Worm (Caenorhabditis elegans): Measurements from ENCODE around the gene odr-2.

The odr-2 gene

DNA sequence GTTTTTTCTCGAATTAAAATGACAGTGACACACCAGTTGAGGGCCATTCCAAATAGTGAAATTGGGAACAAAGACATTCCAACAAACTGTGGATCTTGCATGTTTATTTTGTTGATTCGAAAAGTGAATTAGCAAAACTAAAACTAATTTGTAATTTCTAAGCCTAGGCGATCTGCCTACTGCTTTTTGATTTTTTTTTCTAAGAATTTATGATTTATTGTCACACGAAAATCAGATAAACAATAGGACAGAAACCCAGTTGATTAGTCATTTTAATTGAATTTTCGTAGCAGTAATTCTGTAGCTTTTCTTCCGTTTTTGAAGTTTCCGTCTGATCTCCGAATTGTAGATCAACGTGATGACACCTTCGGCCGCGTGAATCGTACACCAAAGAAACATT is 15.4 kb downstream of the odr-2 start, which contains the start of gene srx-33:
TSS of gene srx-33 (minus strand) at position 101 of the 400 bp plus-strand sequence.
- no peak for TF ChIP-seq lin-26 (GFP tag; IDR thresholded peaks at IDR 0.05)
- no peak for TF ChIP-seq pbrm-1 (GFP tag; IDR thresholded peaks at IDR 0.05)
- TF ChIP-seq F55B11.4 (tag; optimal IDR thresholded peaks at IDR 0.05; ENCODE audit: borderline replicate concordance, insufficient read depth), result no peak
- no peak for TF ChIP-seq B0336.3 (GFP tag; IDR thresholded peaks at IDR 0.05)
- no peak for TF ChIP-seq ceh-40 (GFP tag; IDR thresholded peaks at IDR 0.05)
- TF ChIP-seq egl-44 (GFP tag; IDR thresholded peaks at IDR 0.05), result no peak

DNA sequence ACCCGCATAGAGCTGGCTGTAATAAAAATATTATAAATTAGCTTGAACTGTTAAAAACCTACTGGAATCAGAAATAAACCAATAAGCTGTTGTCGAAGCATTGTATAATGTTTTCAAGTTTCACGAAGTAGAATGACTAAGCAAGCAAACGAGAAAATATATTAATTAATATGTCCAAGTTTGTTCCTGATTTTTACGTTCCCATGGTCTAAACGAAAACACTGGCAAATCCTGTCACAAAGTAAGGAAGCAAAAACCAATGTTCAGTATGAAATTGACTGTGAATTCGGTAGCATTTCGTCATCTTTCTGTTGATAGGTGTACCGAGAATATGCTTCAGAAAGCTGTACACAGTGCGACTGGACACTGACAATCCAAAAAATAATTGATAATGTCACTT is 16.8 kb downstream of the odr-2 start, which contains the start of gene srx-34:
TSS of gene srx-34 (minus strand) at position 101 of the 400 bp plus-strand sequence.
- no peak for TF ChIP-seq F10E7.11 (tag; optimal IDR thresholded peaks at IDR 0.05)
- no peak for TF ChIP-seq tbx-9 (tag; optimal IDR thresholded peaks at IDR 0.05; ENCODE audit: borderline replicate concordance)
- TF ChIP-seq F57A8.1 (GFP tag; optimal IDR thresholded peaks at IDR 0.05), result no peak
- no peak for TF ChIP-seq repo-1 (tag; optimal IDR thresholded peaks at IDR 0.05)
- no peak for TF ChIP-seq unc-62 (GFP tag; optimal IDR thresholded peaks at IDR 0.05)
- TF ChIP-seq C06A6.2 (GFP tag; conservative IDR thresholded peaks at IDR 0.05), result no peak
- TF ChIP-seq rpc-1 (optimal IDR thresholded peaks at IDR 0.05), result no peak
- no peak for TF ChIP-seq rpc-1 (tag; optimal IDR thresholded peaks at IDR 0.05)
- TF ChIP-seq tlf-1 (GFP tag; optimal IDR thresholded peaks at IDR 0.05), result no peak
- TF ChIP-seq nhr-179 (tag; optimal IDR thresholded peaks at IDR 0.05), result no peak
- TF ChIP-seq Y79H2A.3 (GFP tag; conservative IDR thresholded peaks at IDR 0.05), result no peak
- no peak for TF ChIP-seq gei-17 (GFP tag; optimal IDR thresholded peaks at IDR 0.05)
- no peak for TF ChIP-seq ama-1 (optimal IDR thresholded peaks at IDR 0.05)
- no peak for TF ChIP-seq ama-1 (GFP tag; optimal IDR thresholded peaks at IDR 0.05)
- no peak for TF ChIP-seq K11D2.4 (GFP tag; IDR thresholded peaks at IDR 0.05)
- TF ChIP-seq zfh-2 (GFP tag; conservative IDR thresholded peaks at IDR 0.05), result no peak
- TF ChIP-seq lsy-27 (tag; optimal IDR thresholded peaks at IDR 0.05; ENCODE audit: borderline replicate concordance, insufficient read depth), result no peak
- no peak for TF ChIP-seq ceh-91 (GFP tag; IDR thresholded peaks at IDR 0.05)
- TF ChIP-seq B0035.1 (tag; optimal IDR thresholded peaks at IDR 0.05), result no peak

DNA sequence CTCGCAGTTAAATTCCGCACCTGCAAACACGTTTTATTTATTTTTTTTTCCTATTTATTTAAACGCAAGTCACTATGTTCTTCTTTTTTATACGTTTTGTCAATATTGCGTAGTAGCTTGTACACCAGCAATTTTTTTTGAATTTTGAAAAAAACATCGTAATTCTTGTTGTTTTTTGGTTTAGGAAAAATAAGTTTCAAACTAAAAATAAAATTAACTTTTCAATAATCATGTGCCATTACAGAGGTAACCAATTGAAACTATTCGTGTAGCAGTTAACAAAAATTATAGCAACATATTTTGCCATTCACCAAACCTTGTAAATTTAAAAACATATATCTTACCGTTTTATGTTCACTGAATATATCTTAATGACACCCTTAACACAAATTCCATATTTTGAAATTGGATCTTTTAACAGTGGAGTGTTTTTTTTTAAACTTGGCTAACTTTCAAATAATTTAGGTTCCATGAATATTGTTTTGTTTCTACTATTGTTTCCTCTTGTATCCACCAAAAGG is 19.9 kb downstream of the odr-2 start, which contains the start of gene lmd-5:
TSS of gene lmd-5 (plus strand) at position 471 of the 521 bp plus-strand sequence.
- TF ChIP-seq K11D2.4 (GFP tag; IDR thresholded peaks at IDR 0.05) (no peak), F49E8.2 (tag; optimal IDR thresholded peaks at IDR 0.05; ENCODE audit: insufficient read depth) (no peak), hmg-1.2 (GFP tag; IDR thresholded peaks at IDR 0.05) (no peak), nfya-1 (tag; optimal IDR thresholded peaks at IDR 0.05; ENCODE audit: borderline replicate concordance, insufficient read depth) (no peak), C17E4.6 (GFP tag; IDR thresholded peaks at IDR 0.05) (no peak), B0336.3 (GFP tag; IDR thresholded peaks at IDR 0.05) (no peak)

DNA sequence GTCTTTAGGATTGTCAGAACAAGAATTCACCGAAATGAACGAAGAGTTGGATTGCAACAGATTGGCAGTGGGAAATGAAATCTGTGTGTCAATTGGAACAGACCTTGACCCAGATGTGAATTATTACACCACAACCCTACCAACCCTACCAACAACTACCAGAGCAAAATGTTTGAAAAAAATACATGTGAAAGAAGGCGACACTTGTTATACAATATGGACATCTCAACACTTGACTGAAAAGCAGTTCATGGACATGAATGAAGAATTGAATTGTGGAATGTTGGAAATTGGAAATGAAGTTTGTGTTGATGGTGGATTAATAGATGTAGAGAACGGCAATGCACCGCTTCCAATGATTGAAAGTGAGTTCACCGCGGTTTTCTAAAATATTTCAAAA is 20.6 kb downstream of the odr-2 start:
- TF ChIP-seq sptf-2 (GFP tag; optimal IDR thresholded peaks at IDR 0.05) (no peak), ceh-58 (GFP tag; IDR thresholded peaks at IDR 0.05) (no peak), madf-6 (GFP tag; IDR thresholded peaks at IDR 0.05) (no peak), ceh-100 (GFP tag; IDR thresholded peaks at IDR 0.05) (no peak), ztf-26 (tag; optimal IDR thresholded peaks at IDR 0.05) (no peak), ceh-79 (tag; optimal IDR thresholded peaks at IDR 0.05) (no peak), ZK185.1 (tag; optimal IDR thresholded peaks at IDR 0.05; ENCODE audit: poor library complexity, severe bottlenecking) (no peak), zfh-2 (GFP tag; conservative IDR thresholded peaks at IDR 0.05) (no peak), nhr-179 (tag; optimal IDR thresholded peaks at IDR 0.05) (no peak), ceh-27 (GFP tag; optimal IDR thresholded peaks at IDR 0.05) (no peak), egl-44 (GFP tag; IDR thresholded peaks at IDR 0.05) (no peak), lsl-1 (GFP tag; optimal IDR thresholded peaks at IDR 0.05) (no peak), gei-17 (GFP tag; optimal IDR thresholded peaks at IDR 0.05) (no peak), F23B12.7 (tag; optimal IDR thresholded peaks at IDR 0.05; ENCODE audit: insufficient read depth) (no peak), F49E8.2 (tag; optimal IDR thresholded peaks at IDR 0.05; ENCODE audit: insufficient read depth) (no peak), bed-2 (GFP tag; IDR thresholded peaks at IDR 0.05) (no peak), fkh-3 (tag; optimal IDR thresholded peaks at IDR 0.05) (no peak), let-607 (tag; optimal IDR thresholded peaks at IDR 0.05) (no peak)
